Fruit fly (Drosophila melanogaster) whole organism, prepupa: Measurements from ENCODE around the gene Tgt.

Experiments
- CG6854 ChIP-seq: fragments of 200-800 bp; sonication (Bioruptor generic); optimal IDR thresholded peaks from 2 replicates; lab custom pipeline; 2017; ENCODE audit warnings: missing biosample characterization, mild to moderate bottlenecking, missing genetic modification characterization
- Ets21C ChIP-seq: fragments of 200-800 bp; sonication (Bioruptor generic); optimal IDR thresholded peaks from 3 replicates; lab custom pipeline; 2016; ENCODE audit warnings: missing biosample characterization, missing genetic modification characterization
- lz ChIP-seq: fragments of 200-800 bp; sonication (Bioruptor generic); optimal IDR thresholded peaks from 3 replicates; lab custom pipeline; 2016; ENCODE audit warnings: missing biosample characterization, missing genetic modification characterization

dm6 chr2L:1158519-1159319, 25.1 kb upstream of the Tgt start, which contains the start of gene Tango14:
- TF ChIP-seq Ets21C (GFP tag; lab: Kevin White, UChicago) (no peak), lz (GFP tag; lab: Kevin White, UChicago) (no peak), CG6854 (GFP tag; lab: Kevin White, UChicago) (no peak)
